Worm (Caenorhabditis elegans) whole organism, L4 larva: ENCODE measurements around the gene str-261.

Experiments
- dpl-1 ChIP-seq: fragments of 150-350 bp; optimal IDR thresholded peaks from 2 replicates; lab custom pipeline; 2014; ENCODE audit warnings: missing biosample characterization, missing genetic modification reagents, missing genetic modification characterization
- egl-27 ChIP-seq: sonication (generic microtip); optimal IDR thresholded peaks from 3 replicates; lab custom pipeline; 2017; ENCODE audit warnings: missing biosample characterization, missing genetic modification reagents, missing genetic modification characterization
- lin-15B ChIP-seq: fragments of 150-350 bp; sonication (generic microtip); optimal IDR thresholded peaks from 3 replicates; lab custom pipeline; 2014; ENCODE audit warnings: missing biosample characterization, missing genetic modification characterization
- lir-3 ChIP-seq: sonication (generic microtip); optimal IDR thresholded peaks from 2 replicates; lab custom pipeline; 2016; ENCODE audit warnings: mild to moderate bottlenecking, missing genetic modification characterization, missing compliant biosample characterization
- mdt-29 ChIP-seq: fragments of 200-800 bp; sonication (Bioruptor generic); IDR thresholded peaks from 2 replicates; pipeline ENCODE4 v1.3.6; 2022; ENCODE audit warnings: missing genetic modification reagents, missing genetic modification characterization, missing compliant biosample characterization
- pha-4 ChIP-seq, 2 experiments: fragments of 150-350 bp in 1 of 2; fragments of 200-800 bp in 1 of 2; sonication (Bioruptor generic) in 1 of 2; IDR thresholded peaks in 1 of 2; optimal IDR thresholded peaks in 1 of 2; 2 replicates each; pipeline versions ENCODE4 v1.3.6 to Lab custom; 2014 to 2022; ENCODE audit warnings: missing genetic modification characterization in 2 of 2, missing genetic modification reagents in 2 of 2, missing biosample characterization in 1 of 2, missing compliant biosample characterization in 1 of 2
- pqm-1 ChIP-seq: sonication (generic microtip); optimal IDR thresholded peaks from 2 replicates; lab custom pipeline; 2017; ENCODE audit warnings: missing biosample characterization, missing genetic modification characterization
- vab-7 ChIP-seq: fragments of 200-800 bp; sonication (Bioruptor generic); IDR thresholded peaks from 2 replicates; pipeline ENCODE4 v1.3.6; 2022; ENCODE audit warnings: missing genetic modification reagents, missing genetic modification characterization, missing compliant biosample characterization

ce11 chrIII:11063259-11063658, 11.1 kb upstream of the str-261 start, which contains the start of gene rsa-2:
- TF ChIP-seq pqm-1 (tag; lab: Kevin White, UChicago) (no peak), pha-4 (GFP tag; IDR thresholded peaks at IDR 0.05; lab: Robert Waterston, UW) (peak; percentile 35), pha-4 (tag; optimal IDR thresholded peaks at IDR 0.05; lab: Kevin White, UChicago) (no peak), dpl-1 (peak; percentile 91), egl-27 (tag; lab: Kevin White, UChicago) (no peak), lin-15B (no peak), lir-3 (tag; lab: Kevin White, UChicago) (no peak), vab-7 (GFP tag; lab: Robert Waterston, UW) (0 out of 2 replicates have a peak, but pooled peaks have one; percentile 33), mdt-29 (GFP tag; lab: Robert Waterston, UW) (no peak)
